Worm (Caenorhabditis elegans) whole organism, early embryonic: Measurements from ENCODE around the gene golg-4.

Source experiments
- B0310.2 ChIP-seq: sonication (generic microtip); optimal IDR thresholded peaks from 2 replicates; lab custom pipeline; 2016; ENCODE audit warnings: mild to moderate bottlenecking, missing genetic modification characterization, missing compliant biosample characterization
- F13C5.2 ChIP-seq: sonication (generic microtip); optimal IDR thresholded peaks from 2 replicates; lab custom pipeline; 2017; ENCODE audit warnings: mild to moderate bottlenecking, missing genetic modification characterization, inconsistent platforms, missing compliant biosample characterization
- aly-1 ChIP-seq: sonication (generic microtip); optimal IDR thresholded peaks from 2 replicates; lab custom pipeline; 2016; ENCODE audit warnings: missing genetic modification characterization, missing compliant biosample characterization
- ama-1 ChIP-seq: fragments of 150-350 bp; optimal IDR thresholded peaks from 2 replicates; lab custom pipeline; 2014
- ceh-13 ChIP-seq: fragments of 200-800 bp; sonication (Bioruptor generic); optimal IDR thresholded peaks from 2 replicates; lab custom pipeline; 2018; ENCODE audit warnings: mild to moderate bottlenecking, missing genetic modification characterization, missing compliant biosample characterization
- ceh-36 ChIP-seq: sonication (generic microtip); optimal IDR thresholded peaks from 2 replicates; lab custom pipeline; 2016; ENCODE audit warnings: missing genetic modification characterization, inconsistent platforms, missing compliant biosample characterization
- ets-7 ChIP-seq: sonication (generic microtip); optimal IDR thresholded peaks from 2 replicates; lab custom pipeline; 2016; ENCODE audit warnings: missing genotype, missing genetic modification characterization, missing compliant biosample characterization
- flt-1 ChIP-seq: fragments of 200-800 bp; sonication (Bioruptor generic); IDR thresholded peaks from 2 replicates; pipeline ENCODE4 v1.3.6; 2022; ENCODE audit warnings: missing genetic modification characterization, missing compliant biosample characterization
- hmbx-1 ChIP-seq: sonication (generic microtip); optimal IDR thresholded peaks from 2 replicates; lab custom pipeline; 2016; ENCODE audit warnings: mild to moderate bottlenecking, missing genetic modification characterization, missing compliant biosample characterization
- hmg-4 ChIP-seq: fragments of 200-800 bp; sonication (Bioruptor generic); optimal IDR thresholded peaks from 2 replicates; lab custom pipeline; 2018; ENCODE audit warnings: mild to moderate bottlenecking, missing genetic modification characterization, missing compliant biosample characterization
- hnd-1 ChIP-seq: sonication (generic microtip); optimal IDR thresholded peaks from 2 replicates; lab custom pipeline; 2016; ENCODE audit warnings: missing genetic modification characterization, missing compliant biosample characterization
- pes-1 ChIP-seq: fragments of 200-800 bp; sonication (Bioruptor generic); IDR thresholded peaks from 2 replicates; pipeline ENCODE4 v1.3.6; 2022; ENCODE audit warnings: missing genetic modification reagents, missing genetic modification characterization, missing compliant biosample characterization
- scrt-1 ChIP-seq: fragments of 200-800 bp; sonication (Bioruptor generic); IDR thresholded peaks from 2 replicates; pipeline ENCODE4 v1.3.6; 2022; ENCODE audit warnings: missing genetic modification characterization, missing compliant biosample characterization
- sea-1 ChIP-seq: fragments of 200-800 bp; sonication (Bioruptor generic); conservative IDR thresholded peaks from 2 replicates; pipeline ENCODE4 v1.3.6; 2022; ENCODE audit warnings: missing genetic modification characterization, missing compliant biosample characterization
- tbx-11 ChIP-seq: fragments of 200-800 bp; sonication (Bioruptor generic); IDR thresholded peaks from 2 replicates; pipeline ENCODE4 v1.3.6; 2022; ENCODE audit warnings: missing genetic modification characterization, missing compliant biosample characterization
- tbx-37 ChIP-seq: fragments of 200-800 bp; sonication (Bioruptor generic); conservative IDR thresholded peaks from 2 replicates; pipeline ENCODE4 v1.3.6; 2022; ENCODE audit warnings: missing genetic modification reagents, missing genetic modification characterization, missing compliant biosample characterization
- tra-4 ChIP-seq: sonication (generic microtip); optimal IDR thresholded peaks from 2 replicates; lab custom pipeline; 2017; ENCODE audit warnings: missing genetic modification characterization, missing compliant biosample characterization

golg-4 gene

DNA sequence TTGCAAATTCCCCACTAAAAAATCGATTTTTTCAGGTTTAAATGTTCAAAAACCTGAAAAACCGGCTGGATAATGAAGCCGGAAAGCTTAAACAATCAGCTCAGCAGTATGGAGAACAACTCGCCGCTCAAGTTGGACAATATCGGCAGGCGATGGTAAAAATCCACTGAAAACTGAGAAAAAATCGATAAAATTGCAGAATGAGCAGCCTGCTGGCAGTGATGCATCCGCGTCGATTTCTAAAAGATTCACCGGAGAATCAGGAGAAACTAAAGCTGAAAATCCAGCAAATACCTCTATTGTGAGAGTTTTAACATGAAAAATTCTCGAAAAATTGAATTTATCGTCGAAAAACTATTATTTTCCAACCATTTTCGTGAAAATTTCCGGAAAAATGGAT, at the start of gene golg-4:
Gene golg-4 (plus strand): TSS at position 34 of the 400 bp plus-strand sequence.
- TF ChIP-seq ceh-13 (GFP tag; lab: Kevin White, UChicago) (no peak), aly-1 (no peak), hnd-1 (no peak), sea-1 (GFP tag; lab: Robert Waterston, UW) (no peak), ceh-36 (tag; lab: Kevin White, UChicago) (no peak), flt-1 (no peak), B0310.2 (tag; lab: Kevin White, UChicago) (no peak), ets-7 (tag; lab: Kevin White, UChicago) (no peak), ama-1 (lab: Kevin White, UChicago) (no peak), scrt-1 (GFP tag; lab: Robert Waterston, UW) (no peak), tbx-37 (GFP tag; lab: Robert Waterston, UW) (no peak), hmbx-1 (no peak), pes-1 (no peak), tra-4 (no peak), tbx-11 (GFP tag; lab: Robert Waterston, UW) (no peak), hmg-4 (GFP tag; lab: Kevin White, UChicago) (no peak), F13C5.2 (tag; lab: Kevin White, UChicago) (no peak)

DNA sequence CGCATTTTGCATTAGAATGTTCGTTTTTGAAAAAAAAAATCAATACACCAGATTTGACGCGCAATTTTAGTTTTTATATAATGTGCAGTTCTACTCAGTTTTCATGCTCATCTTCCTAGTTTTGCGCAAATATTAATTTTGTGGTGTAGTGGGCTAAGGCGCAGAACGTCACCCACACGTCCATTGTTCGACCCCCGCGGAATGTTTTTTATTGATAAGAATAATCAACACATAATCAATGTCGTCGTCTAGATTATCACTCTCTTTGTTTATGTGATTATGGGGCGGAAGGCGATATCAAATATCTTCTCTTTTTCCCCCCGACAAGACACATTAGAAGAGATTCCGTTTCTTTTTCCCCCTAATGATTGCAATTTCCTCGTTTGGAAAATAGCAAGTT, 49.6 kb upstream of the golg-4 start:
- no peak for TF ChIP-seq tbx-11 (GFP tag; lab: Robert Waterston, UW)
- no peak for TF ChIP-seq sea-1 (GFP tag; lab: Robert Waterston, UW)
- TF ChIP-seq hmg-4 (GFP tag; lab: Kevin White, UChicago) = no peak

DNA sequence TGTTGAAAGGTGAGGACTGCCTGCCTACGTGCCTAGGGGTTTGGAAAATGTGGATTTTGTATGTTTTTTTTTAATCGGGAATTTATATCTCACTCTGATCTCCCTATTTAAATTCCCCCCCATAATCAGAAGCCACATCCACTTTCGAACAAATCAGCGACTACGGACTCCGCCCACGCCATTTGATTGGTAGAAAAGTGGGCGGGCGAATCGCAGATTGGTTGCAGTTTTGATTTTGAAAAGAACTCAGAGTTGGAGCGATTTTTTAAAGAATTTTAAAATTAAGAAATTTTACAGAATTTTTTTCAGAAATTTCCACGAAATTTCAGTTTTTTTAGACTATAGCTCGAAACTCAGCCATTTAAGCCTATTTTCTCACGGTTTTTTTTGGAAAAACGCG, 45.3 kb upstream of the golg-4 start:
- TF ChIP-seq aly-1 (no peak), hmg-4 (GFP tag; lab: Kevin White, UChicago) (no peak), ama-1 (lab: Kevin White, UChicago) (no peak), scrt-1 (GFP tag; lab: Robert Waterston, UW) (no peak), sea-1 (GFP tag; lab: Robert Waterston, UW) (no peak), tra-4 (no peak), hnd-1 (no peak), ceh-36 (tag; lab: Kevin White, UChicago) (no peak), ets-7 (tag; lab: Kevin White, UChicago) (no peak), tbx-37 (GFP tag; lab: Robert Waterston, UW) (no peak), tbx-11 (GFP tag; lab: Robert Waterston, UW) (no peak), ceh-13 (GFP tag; lab: Kevin White, UChicago) (no peak), hmbx-1 (no peak), pes-1 (no peak), B0310.2 (tag; lab: Kevin White, UChicago) (no peak), F13C5.2 (tag; lab: Kevin White, UChicago) (no peak)

DNA sequence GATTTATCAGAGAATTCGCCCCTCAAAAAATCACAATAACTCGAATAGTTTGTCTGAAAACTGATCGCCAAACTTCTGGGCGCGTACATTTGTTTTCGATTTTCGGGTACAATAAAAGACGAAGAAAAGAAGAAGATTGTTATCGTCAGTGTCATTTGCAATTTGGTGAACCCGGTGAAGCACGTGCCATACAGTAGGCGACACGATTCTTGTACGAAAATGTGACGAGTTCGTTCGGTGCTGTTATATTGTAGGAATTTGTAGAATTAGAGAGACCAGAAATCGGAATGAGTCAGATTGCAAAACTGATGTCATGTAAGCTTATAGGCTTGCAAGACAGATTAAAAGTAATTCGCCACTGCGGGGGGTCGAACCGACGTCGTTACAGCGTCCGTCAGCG, 37.6 kb upstream of the golg-4 start:
- TF ChIP-seq F13C5.2 (tag; lab: Kevin White, UChicago) (no peak), ceh-13 (GFP tag; lab: Kevin White, UChicago) (no peak), hmg-4 (GFP tag; lab: Kevin White, UChicago) (no peak), pes-1 (no peak), flt-1 (no peak), tbx-11 (GFP tag; lab: Robert Waterston, UW) (no peak), sea-1 (GFP tag; lab: Robert Waterston, UW) (no peak), ama-1 (lab: Kevin White, UChicago) (no peak), tra-4 (no peak), aly-1 (no peak), B0310.2 (tag; lab: Kevin White, UChicago) (no peak), ceh-36 (tag; lab: Kevin White, UChicago) (no peak), tbx-37 (GFP tag; lab: Robert Waterston, UW) (no peak)

DNA sequence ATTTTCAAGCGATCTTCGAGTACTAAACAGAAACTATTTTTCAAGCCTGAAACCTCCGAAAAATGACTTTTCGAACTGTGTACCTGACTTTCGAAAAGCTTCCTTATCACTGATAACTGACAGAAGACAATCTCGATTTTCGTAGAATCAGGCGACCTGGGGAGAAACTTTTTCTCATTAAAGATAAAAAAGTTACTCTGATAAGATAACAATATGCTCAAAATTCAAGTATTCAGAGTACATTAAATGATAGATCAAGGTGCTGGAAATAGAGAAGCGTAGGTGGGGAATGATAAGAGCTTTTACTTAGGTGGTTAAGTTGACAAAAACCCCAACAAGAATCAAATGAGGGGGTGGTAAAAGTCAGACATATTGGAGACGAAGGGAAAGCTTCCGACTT, 35.3 kb upstream of the golg-4 start, which contains the start of gene prk-2:
Gene prk-2 (minus strand): TSS at position 156 of the 400 bp plus-strand sequence.
- no peak for TF ChIP-seq tra-4
- TF ChIP-seq ets-7 (tag; lab: Kevin White, UChicago) = no peak
- TF ChIP-seq hmbx-1 = no peak
- no peak for TF ChIP-seq hmg-4 (GFP tag; lab: Kevin White, UChicago)
- TF ChIP-seq aly-1 = no peak
- TF ChIP-seq ceh-13 (GFP tag; lab: Kevin White, UChicago) = no peak
- TF ChIP-seq tbx-37 (GFP tag; lab: Robert Waterston, UW) = no peak
- TF ChIP-seq B0310.2 (tag; lab: Kevin White, UChicago) = no peak
- TF ChIP-seq F13C5.2 (tag; lab: Kevin White, UChicago) = no peak
- TF ChIP-seq ceh-36 (tag; lab: Kevin White, UChicago) = no peak
- no peak for TF ChIP-seq tbx-11 (GFP tag; lab: Robert Waterston, UW)
- TF ChIP-seq sea-1 (GFP tag; lab: Robert Waterston, UW) = no peak
- no peak for TF ChIP-seq ama-1 (lab: Kevin White, UChicago)
- no peak for TF ChIP-seq pes-1
- TF ChIP-seq scrt-1 (GFP tag; lab: Robert Waterston, UW) = no peak

DNA sequence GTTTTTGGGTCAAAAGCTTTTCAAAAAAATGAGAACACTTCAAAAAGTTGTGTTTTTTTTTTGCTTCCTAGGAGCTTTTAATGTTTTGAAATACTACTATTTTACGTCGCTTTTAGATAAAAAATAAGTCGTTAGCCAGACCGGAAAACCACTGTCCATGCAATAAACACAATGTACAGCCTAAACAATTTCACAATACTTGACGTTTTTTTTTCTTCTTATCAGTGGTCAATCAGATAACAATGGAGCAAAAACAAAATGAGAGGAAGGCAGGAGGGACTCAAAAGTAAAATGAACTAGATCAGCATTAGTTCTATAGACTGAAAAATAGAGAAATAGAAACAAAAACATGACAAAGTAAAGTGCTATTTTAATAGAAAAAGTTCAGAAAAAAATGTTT, 34.6 kb upstream of the golg-4 start:
- TF ChIP-seq hmbx-1 = no peak
- no peak for TF ChIP-seq hmg-4 (GFP tag; lab: Kevin White, UChicago)
- TF ChIP-seq B0310.2 (tag; lab: Kevin White, UChicago) = no peak
- TF ChIP-seq tbx-37 (GFP tag; lab: Robert Waterston, UW) = no peak
- TF ChIP-seq F13C5.2 (tag; lab: Kevin White, UChicago) = no peak
- no peak for TF ChIP-seq sea-1 (GFP tag; lab: Robert Waterston, UW)
- no peak for TF ChIP-seq flt-1
- no peak for TF ChIP-seq tbx-11 (GFP tag; lab: Robert Waterston, UW)

DNA sequence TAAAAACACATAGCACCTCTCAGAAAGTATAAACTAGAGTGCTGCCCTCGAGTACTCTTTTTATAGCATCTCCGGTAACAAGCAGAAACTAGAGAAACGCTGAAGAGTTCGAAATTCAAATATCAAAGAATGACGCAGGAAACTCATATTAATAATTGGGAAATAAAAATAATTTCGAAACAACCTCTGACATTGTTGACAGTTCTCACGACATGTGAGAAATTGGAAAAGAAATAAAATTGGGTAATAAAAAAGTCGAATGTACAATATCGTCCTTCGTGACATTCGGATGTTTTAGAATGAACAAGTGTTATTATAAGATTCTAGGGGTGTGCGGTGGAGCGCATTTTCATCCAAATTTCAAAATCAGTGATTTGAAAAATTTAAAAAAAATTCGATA, 33.1 kb upstream of the golg-4 start:
- TF ChIP-seq hnd-1 (no peak), hmbx-1 (no peak), ama-1 (lab: Kevin White, UChicago) (no peak), ets-7 (tag; lab: Kevin White, UChicago) (no peak), tbx-37 (GFP tag; lab: Robert Waterston, UW) (no peak), sea-1 (GFP tag; lab: Robert Waterston, UW) (no peak), B0310.2 (tag; lab: Kevin White, UChicago) (no peak), scrt-1 (GFP tag; lab: Robert Waterston, UW) (no peak), flt-1 (no peak), aly-1 (no peak), pes-1 (no peak), ceh-36 (tag; lab: Kevin White, UChicago) (no peak), tbx-11 (GFP tag; lab: Robert Waterston, UW) (no peak)
